Fruit fly (Drosophila melanogaster) whole organism, embryonic: Measurements from ENCODE around the gene Der-2.
A peak's percentile ranks its signal among the peaks of the same experiment; 100 is the strongest.

Source experiments
- Atf6 ChIP-seq: fragments of 200-800 bp; sonication (Bioruptor generic); IDR thresholded peaks from 2 replicates; pipeline ENCODE4 v1.3.6; 2022; ENCODE audit warnings: missing biosample characterization, missing genetic modification characterization
- B-H2 ChIP-seq: fragments of 200-800 bp; sonication (Bioruptor generic); optimal IDR thresholded peaks from 2 replicates; lab custom pipeline; 2018; ENCODE audit warnings: missing biosample characterization, mild to moderate bottlenecking, missing genetic modification characterization
- Bdp1 ChIP-seq: fragments of 200-800 bp; sonication (Bioruptor generic); optimal IDR thresholded peaks from 3 replicates; lab custom pipeline; 2016; ENCODE audit warnings: missing biosample characterization, missing genetic modification characterization
- CG10209 ChIP-seq: fragments of 200-800 bp; sonication (Bioruptor generic); optimal IDR thresholded peaks from 3 replicates; lab custom pipeline; 2017; ENCODE audit warnings: missing biosample characterization, mild to moderate bottlenecking, missing genetic modification characterization, missing genetic modification reagents
- CG1024 ChIP-seq: fragments of 200-800 bp; sonication (Bioruptor generic); IDR thresholded peaks from 2 replicates; pipeline ENCODE4 v1.3.6; 2022; ENCODE audit warnings: missing biosample characterization, missing genetic modification characterization
- CG11456 ChIP-seq: fragments of 200-800 bp; sonication (Bioruptor generic); IDR thresholded peaks from 3 replicates; pipeline ENCODE4 v1.3.6; 2022; ENCODE audit warnings: missing biosample characterization, missing genetic modification characterization
- CG12942 ChIP-seq: fragments of 200-800 bp; sonication (Bioruptor generic); optimal IDR thresholded peaks from 3 replicates; lab custom pipeline; 2016; ENCODE audit warnings: missing biosample characterization, missing genetic modification characterization
- CG14050 ChIP-seq: fragments of 200-800 bp; sonication (Bioruptor generic); IDR thresholded peaks from 3 replicates; pipeline ENCODE4 v1.3.6; 2022; ENCODE audit warnings: missing biosample characterization, missing genetic modification characterization
- CG14965 ChIP-seq: fragments of 200-800 bp; sonication (Bioruptor generic); optimal IDR thresholded peaks from 2 replicates; lab custom pipeline; 2016; ENCODE audit warnings: missing biosample characterization, missing genetic modification characterization, borderline replicate concordance
- CG15073 ChIP-seq: fragments of 200-800 bp; sonication (Bioruptor generic); optimal IDR thresholded peaks from 2 replicates; lab custom pipeline; 2016; ENCODE audit warnings: missing biosample characterization, missing genetic modification characterization
- CG17385 ChIP-seq: fragments of 200-800 bp; sonication (Bioruptor generic); optimal IDR thresholded peaks from 3 replicates; lab custom pipeline; 2018; ENCODE audit warnings: missing biosample characterization, mild to moderate bottlenecking, missing genetic modification characterization
- CG17568 ChIP-seq: fragments of 200-800 bp; sonication (Bioruptor generic); optimal IDR thresholded peaks from 2 replicates; lab custom pipeline; 2018; ENCODE audit warnings: missing biosample characterization, mild to moderate bottlenecking, missing genetic modification characterization, moderate library complexity
- CG2199 ChIP-seq: fragments of 200-800 bp; sonication (Bioruptor generic); IDR thresholded peaks from 3 replicates; pipeline ENCODE4 v1.3.6; 2022; ENCODE audit warnings: missing biosample characterization, missing genetic modification characterization
- CG2678 ChIP-seq: fragments of 200-800 bp; sonication (Bioruptor generic); optimal IDR thresholded peaks from 3 replicates; lab custom pipeline; 2019; ENCODE audit warnings: missing biosample characterization, mild to moderate bottlenecking, missing genetic modification characterization, moderate library complexity
- CG34376 ChIP-seq: fragments of 200-800 bp; sonication (Bioruptor generic); optimal IDR thresholded peaks from 2 replicates; lab custom pipeline; 2018; ENCODE audit warnings: missing biosample characterization, mild to moderate bottlenecking, missing genetic modification characterization
- CG3726 ChIP-seq: fragments of 200-800 bp; sonication (Bioruptor generic); IDR thresholded peaks from 3 replicates; pipeline ENCODE4, ENCODE4 v1.3.6; 2022; ENCODE audit warnings: missing biosample characterization, missing genetic modification characterization
- CG3847 ChIP-seq: fragments of 200-800 bp; sonication (Bioruptor generic); IDR thresholded peaks from 2 replicates; pipeline ENCODE4 v1.3.6; 2022; ENCODE audit warnings: missing biosample characterization, missing genetic modification characterization
- CG4282 ChIP-seq: fragments of 200-800 bp; sonication (Bioruptor generic); optimal IDR thresholded peaks from 2 replicates; lab custom pipeline; 2016; ENCODE audit warnings: missing biosample characterization, missing genetic modification characterization
- CG4328 ChIP-seq: fragments of 200-800 bp; sonication (Bioruptor generic); optimal IDR thresholded peaks from 3 replicates; lab custom pipeline; 2017; ENCODE audit warnings: missing biosample characterization, missing genetic modification reagents, missing genetic modification characterization
- CG4360 ChIP-seq: fragments of 200-800 bp; sonication (Bioruptor generic); IDR thresholded peaks from 2 replicates; pipeline ENCODE4 v1.3.6; 2022; ENCODE audit warnings: missing biosample characterization, missing genetic modification characterization
- CG43689 ChIP-seq: fragments of 200-800 bp; sonication (Bioruptor generic); IDR thresholded peaks from 2 replicates; pipeline ENCODE4 v1.3.6; 2022; ENCODE audit warnings: missing biosample characterization, missing genetic modification characterization
- CG4617 ChIP-seq: fragments of 200-800 bp; sonication (Bioruptor generic); optimal IDR thresholded peaks from 3 replicates; lab custom pipeline; 2016; ENCODE audit warnings: missing biosample characterization, missing genetic modification characterization, borderline replicate concordance
- CG9609 ChIP-seq: fragments of 200-800 bp; sonication (Bioruptor generic); optimal IDR thresholded peaks from 3 replicates; lab custom pipeline; 2016; ENCODE audit warnings: missing biosample characterization, missing genetic modification characterization
- Ets97D ChIP-seq: fragments of 200-800 bp; sonication (Bioruptor generic); optimal IDR thresholded peaks from 3 replicates; lab custom pipeline; 2016; ENCODE audit warnings: missing biosample characterization, missing genetic modification characterization
- Mad ChIP-seq: fragments of 200-800 bp; sonication (Bioruptor generic); optimal IDR thresholded peaks from 2 replicates; lab custom pipeline; 2016; ENCODE audit warnings: missing biosample characterization, missing genetic modification characterization
- Neu2 ChIP-seq: fragments of 200-800 bp; sonication (Bioruptor generic); optimal IDR thresholded peaks from 3 replicates; lab custom pipeline; 2016; ENCODE audit warnings: missing biosample characterization, missing genetic modification characterization, borderline replicate concordance
- PHDP ChIP-seq: fragments of 200-800 bp; sonication (Bioruptor generic); optimal IDR thresholded peaks from 3 replicates; lab custom pipeline; 2018; ENCODE audit warnings: missing biosample characterization, mild to moderate bottlenecking, missing genetic modification characterization, moderate library complexity
- Pdp1 ChIP-seq, 2 experiments: fragments of 200-800 bp; sonication (Bioruptor generic); optimal IDR thresholded peaks; 3 replicates each; lab custom pipeline; 2016; ENCODE audit warnings: missing biosample characterization in 2 of 2, missing genetic modification characterization in 2 of 2, mild to moderate bottlenecking in 1 of 2, moderate library complexity in 1 of 2
- Spps ChIP-seq: fragments of 200-800 bp; sonication (Bioruptor generic); optimal IDR thresholded peaks from 2 replicates; lab custom pipeline; 2018; ENCODE audit warnings: missing biosample characterization, mild to moderate bottlenecking, missing genetic modification characterization
- Trl ChIP-seq, 3 experiments: fragments of >200 bp in 2 of 3; fragments of 200-800 bp in 1 of 3; sonication (Bioruptor generic) in 1 of 3; optimal IDR thresholded peaks; 2 replicates in 1 of 3; 3 replicates in 2 of 3; lab custom pipeline; 2016 to 2017; ENCODE audit warnings: missing biosample characterization in 1 of 3, missing genetic modification characterization in 1 of 3
- al ChIP-seq: fragments of 200-800 bp; sonication (Bioruptor generic); IDR thresholded peaks from 2 replicates; pipeline ENCODE4 v1.3.6; 2022; ENCODE audit warnings: missing biosample characterization, missing genetic modification characterization
- ara ChIP-seq: fragments of 200-800 bp; sonication (Bioruptor generic); IDR thresholded peaks from 2 replicates; pipeline ENCODE4 v1.3.6; 2022; ENCODE audit warnings: missing biosample characterization, missing genetic modification characterization
- bcd ChIP-seq: fragments of 200-800 bp; sonication (Bioruptor generic); optimal IDR thresholded peaks from 2 replicates; lab custom pipeline; 2017; ENCODE audit warnings: missing biosample characterization, mild to moderate bottlenecking, missing genetic modification characterization
- chif ChIP-seq, 2 experiments: fragments of 200-800 bp; sonication (Bioruptor generic); optimal IDR thresholded peaks; 3 replicates each; lab custom pipeline; 2016; ENCODE audit warnings: missing biosample characterization in 2 of 2, missing genetic modification characterization in 2 of 2
- croc ChIP-seq: fragments of 200-800 bp; sonication (Bioruptor generic); conservative IDR thresholded peaks from 3 replicates; pipeline ENCODE4 v1.3.6; 2022; ENCODE audit warnings: missing biosample characterization, missing genetic modification characterization
- crp ChIP-seq, 2 experiments: fragments of 200-800 bp; sonication (Bioruptor generic); optimal IDR thresholded peaks; 2 replicates in 1 of 2; 3 replicates in 1 of 2; lab custom pipeline; 2017; ENCODE audit warnings: missing biosample characterization in 2 of 2, missing genetic modification characterization in 2 of 2, mild to moderate bottlenecking in 1 of 2, moderate library complexity in 1 of 2
- dimm ChIP-seq: fragments of 200-800 bp; sonication (Bioruptor generic); IDR thresholded peaks from 2 replicates; pipeline ENCODE4 v1.3.6; 2022; ENCODE audit warnings: missing biosample characterization, missing genetic modification characterization
- ewg ChIP-seq: fragments of 200-800 bp; sonication (Bioruptor generic); optimal IDR thresholded peaks from 3 replicates; lab custom pipeline; 2017; ENCODE audit warnings: mild to moderate bottlenecking, missing biosample characterization, missing genetic modification reagents, missing genetic modification characterization
- hbn ChIP-seq: fragments of 200-800 bp; sonication (Bioruptor generic); IDR thresholded peaks from 2 replicates; pipeline ENCODE4 v1.3.6; 2022; ENCODE audit warnings: missing biosample characterization, missing genetic modification characterization; ENCODE audit not compliant: partially characterized antibody
- her ChIP-seq: fragments of 200-800 bp; sonication (Bioruptor generic); optimal IDR thresholded peaks from 2 replicates; lab custom pipeline; 2016; ENCODE audit warnings: missing biosample characterization, missing genetic modification characterization
- ken ChIP-seq: fragments of 200-800 bp; sonication (Bioruptor generic); IDR thresholded peaks from 3 replicates; pipeline ENCODE4 v1.3.6; 2022; ENCODE audit warnings: missing biosample characterization, missing genetic modification characterization
- kni ChIP-seq: fragments of 200-800 bp; sonication (Bioruptor generic); optimal IDR thresholded peaks from 3 replicates; lab custom pipeline; 2017; ENCODE audit warnings: mild to moderate bottlenecking, missing biosample characterization, missing genetic modification reagents, missing genetic modification characterization
- knrl ChIP-seq: fragments of 200-800 bp; sonication (Bioruptor generic); IDR thresholded peaks from 3 replicates; pipeline ENCODE4 v1.3.6; 2022; ENCODE audit warnings: missing biosample characterization, missing genetic modification characterization; ENCODE audit not compliant: partially characterized antibody
- maf-S ChIP-seq: fragments of 200-800 bp; sonication (Bioruptor generic); optimal IDR thresholded peaks from 2 replicates; lab custom pipeline; 2016; ENCODE audit warnings: missing biosample characterization, missing genetic modification characterization
- nom ChIP-seq: fragments of 200-800 bp; sonication (Bioruptor generic); optimal IDR thresholded peaks from 2 replicates; lab custom pipeline; 2017; ENCODE audit warnings: missing biosample characterization, missing genetic modification characterization, mild to moderate bottlenecking, moderate library complexity, missing genetic modification reagents
- oc ChIP-seq: fragments of 200-800 bp; sonication (Bioruptor generic); optimal IDR thresholded peaks from 2 replicates; lab custom pipeline; 2018; ENCODE audit warnings: missing biosample characterization, mild to moderate bottlenecking, missing genetic modification characterization, moderate library complexity
- pan ChIP-seq, 4 experiments: fragments of >200 bp in 3 of 4; fragments of 200-800 bp in 1 of 4; sonication (Bioruptor generic) in 1 of 4; optimal IDR thresholded peaks in 3 of 4; IDR thresholded peaks in 1 of 4; 2 replicates each; pipeline versions ENCODE4 v1.3.6 to Lab custom; 2017 to 2022; ENCODE audit warnings: missing biosample characterization in 2 of 4, missing genetic modification characterization in 2 of 4, mixed read lengths in 1 of 4
- slp2 ChIP-seq: fragments of 200-800 bp; sonication (Bioruptor generic); optimal IDR thresholded peaks from 2 replicates; lab custom pipeline; 2016; ENCODE audit warnings: missing biosample characterization, missing genetic modification characterization
- tll ChIP-seq, 2 experiments: fragments of 200-800 bp in 1 of 2; fragments of >200 bp in 1 of 2; sonication (Bioruptor generic) in 1 of 2; optimal IDR thresholded peaks; 2 replicates each; lab custom pipeline; 2017 to 2019; ENCODE audit warnings: missing biosample characterization in 2 of 2, missing genetic modification characterization in 2 of 2, mild to moderate bottlenecking in 1 of 2, moderate library complexity in 1 of 2
- wor ChIP-seq: fragments of 200-800 bp; sonication (Bioruptor generic); IDR thresholded peaks from 2 replicates; pipeline ENCODE4 v1.3.6; 2022; ENCODE audit warnings: missing biosample characterization, missing genetic modification characterization

Der-2 gene

dm6 chr3R:16453597-16453996 is 30.4 kb downstream of the Der-2 start, which contains the start of gene Pak3 (continued):
- TF ChIP-seq ken (GFP tag; lab: Robert Waterston, UW) (no peak), CG9609 (no peak), CG3847 (GFP tag; lab: Robert Waterston, UW) (peak; percentile 39; the same call in 1 of the 2 replicates), CG4617 (GFP tag; lab: Kevin White, UChicago) (peak; percentile 84), pan (optimal IDR thresholded peaks at IDR 0.05; lab: Kevin White, UChicago) (no peak), pan (GFP tag; optimal IDR thresholded peaks at IDR 0.05 in 1 of 2, IDR thresholded peaks at IDR 0.05 in 1 of 2) (no peak), CG15073 (no peak), CG12942 (GFP tag; lab: Kevin White, UChicago) (no peak), CG3726 (no peak), CG2199 (GFP tag; lab: Robert Waterston, UW) (no peak), B-H2 (GFP tag; lab: Kevin White, UChicago) (no peak), oc (tag; lab: Kevin White, UChicago) (no peak), Ets97D (GFP tag; lab: Kevin White, UChicago) (peak; percentile 38), nom (peak; percentile 2), knrl (GFP tag; lab: Robert Waterston, UW) (peak; percentile 65), CG4360 (GFP tag; lab: Robert Waterston, UW) (no peak), bcd (GFP tag; lab: Kevin White, UChicago) (no peak), al (GFP tag; lab: Robert Waterston, UW) (no peak), CG4328 (no peak), ara (GFP tag; lab: Robert Waterston, UW) (no peak), Spps (tag; lab: Kevin White, UChicago) (no peak), CG14050 (GFP tag; lab: Robert Waterston, UW) (no peak), dimm (GFP tag; lab: Robert Waterston, UW) (no peak), CG14965 (GFP tag; lab: Kevin White, UChicago) (no peak), CG34376 (GFP tag; lab: Kevin White, UChicago) (no peak), kni (no peak), hbn (GFP tag; lab: Robert Waterston, UW) (peak; percentile 80), crp (GFP tag; optimal IDR thresholded peaks at IDR 0.05; lab: Kevin White, UChicago) (peak in 1 of 2 experiments; percentile 49), Trl (optimal IDR thresholded peaks at IDR 0.05; lab: Kevin White, UChicago) (no peak), Trl (GFP tag; optimal IDR thresholded peaks at IDR 0.05; lab: Kevin White, UChicago) (no peak), Bdp1 (no peak), CG1024 (GFP tag; lab: Robert Waterston, UW) (no peak), ewg (peak; percentile 40), tll (GFP tag; optimal IDR thresholded peaks at IDR 0.05; lab: Kevin White, UChicago) (no peak), maf-S (GFP tag; lab: Kevin White, UChicago) (no peak), CG2678 (tag; lab: Kevin White, UChicago) (no peak), Neu2 (GFP tag; lab: Kevin White, UChicago) (no peak), CG4282 (GFP tag; lab: Kevin White, UChicago) (no peak), CG10209 (GFP tag; lab: Kevin White, UChicago) (no peak), wor (GFP tag; lab: Robert Waterston, UW) (no peak), Atf6 (GFP tag; lab: Robert Waterston, UW) (no peak), slp2 (GFP tag; lab: Kevin White, UChicago) (no peak), Pdp1 (GFP tag; optimal IDR thresholded peaks at IDR 0.05; lab: Kevin White, UChicago) (no peak), PHDP (tag; lab: Kevin White, UChicago) (no peak), croc (GFP tag; lab: Robert Waterston, UW) (no peak), her (no peak), CG11456 (no peak), CG43689 (GFP tag; lab: Robert Waterston, UW) (no peak), Mad (GFP tag; lab: Kevin White, UChicago) (no peak), CG17385 (GFP tag; lab: Kevin White, UChicago) (peak; percentile 6), CG17568 (no peak), chif (GFP tag; optimal IDR thresholded peaks at IDR 0.05; lab: Kevin White, UChicago) (no peak)
